Worm (Caenorhabditis elegans): ENCODE results near the gene Y57G11C.52.

DNA sequence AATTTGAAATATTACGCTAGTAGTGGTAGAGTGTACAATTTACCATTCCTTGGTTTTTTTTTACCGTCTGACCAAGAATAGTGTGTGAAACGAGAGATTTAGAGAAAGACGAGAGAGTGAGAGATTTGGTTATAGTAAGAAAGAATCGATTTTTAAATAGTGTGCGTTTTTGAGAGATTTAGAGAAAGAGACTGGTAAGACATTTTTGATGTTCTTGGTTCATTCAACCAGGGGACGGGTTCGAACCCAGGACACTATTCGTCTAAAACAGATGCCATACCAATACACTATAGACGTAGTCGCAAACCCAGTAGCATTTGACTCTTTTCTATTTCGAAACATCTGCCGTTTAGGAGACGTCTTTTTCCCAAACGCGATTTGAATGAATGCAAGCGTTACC, 15.7 kb upstream of the Y57G11C.52 start:
- peak; percentile 79 for TF ChIP-seq gmeb-2 (tag; optimal IDR thresholded peaks at IDR 0.05)
- TF ChIP-seq unc-3 (GFP tag; conservative IDR thresholded peaks at IDR 0.05) = peak; percentile 30; the same call in 1 of the 2 replicates
- peak; percentile 56 for TF ChIP-seq unc-3 (tag; optimal IDR thresholded peaks at IDR 0.05)
- peak; percentile 78 for TF ChIP-seq Y22D7AL.16 (tag; optimal IDR thresholded peaks at IDR 0.05)
- peak; percentile 41 for TF ChIP-seq sdc-2 (tag; optimal IDR thresholded peaks at IDR 0.05)
- TF ChIP-seq ceh-31 (tag; optimal IDR thresholded peaks at IDR 0.05) = peak; percentile 62
